Fruit fly (Drosophila melanogaster) whole organism, embryonic: ENCODE data around the gene CG32117.

Experiments
- Atf6 ChIP-seq: fragments of 200-800 bp; sonication (Bioruptor generic); IDR thresholded peaks from 2 replicates; pipeline ENCODE4 v1.3.6; 2022; ENCODE audit warnings: missing biosample characterization, missing genetic modification characterization
- Blimp-1 ChIP-seq: fragments of 200-800 bp; sonication (Bioruptor generic); optimal IDR thresholded peaks from 3 replicates; lab custom pipeline; 2018; ENCODE audit warnings: missing biosample characterization, missing genetic modification characterization, mild to moderate bottlenecking, moderate library complexity, missing genetic modification reagents
- CG10147 ChIP-seq: fragments of 200-800 bp; sonication (Bioruptor generic); optimal IDR thresholded peaks from 2 replicates; lab custom pipeline; 2019; ENCODE audit warnings: missing biosample characterization, mild to moderate bottlenecking, missing genetic modification characterization, moderate library complexity
- CG11085 ChIP-seq: fragments of 200-800 bp; sonication (Bioruptor generic); IDR thresholded peaks from 2 replicates; pipeline ENCODE4 v1.3.6; 2022; ENCODE audit warnings: missing biosample characterization, missing genetic modification characterization
- CG11247 ChIP-seq: fragments of 200-800 bp; sonication (Bioruptor generic); IDR thresholded peaks from 2 replicates; pipeline ENCODE4 v1.3.6; 2022; ENCODE audit warnings: missing biosample characterization, missing genetic modification characterization
- CG11456 ChIP-seq: fragments of 200-800 bp; sonication (Bioruptor generic); IDR thresholded peaks from 3 replicates; pipeline ENCODE4 v1.3.6; 2022; ENCODE audit warnings: missing biosample characterization, missing genetic modification characterization
- CG11696 ChIP-seq: fragments of 200-800 bp; sonication (Bioruptor generic); IDR thresholded peaks from 2 replicates; pipeline ENCODE4 v1.3.6; 2022; ENCODE audit warnings: missing biosample characterization, missing genetic modification characterization
- CG12769 ChIP-seq: fragments of 200-800 bp; sonication (Bioruptor generic); optimal IDR thresholded peaks from 2 replicates; lab custom pipeline; 2019; ENCODE audit warnings: missing biosample characterization, mild to moderate bottlenecking, missing genetic modification characterization, moderate library complexity
- CG13424 ChIP-seq: fragments of 200-800 bp; sonication (Bioruptor generic); optimal IDR thresholded peaks from 2 replicates; lab custom pipeline; 2019; ENCODE audit warnings: missing biosample characterization, mild to moderate bottlenecking, missing genetic modification characterization, moderate library complexity
- CG18599 ChIP-seq: fragments of 200-800 bp; sonication (Bioruptor generic); optimal IDR thresholded peaks from 3 replicates; lab custom pipeline; 2017; ENCODE audit warnings: missing biosample characterization, missing genetic modification characterization, mild to moderate bottlenecking, moderate library complexity, missing genetic modification reagents
- CG2678 ChIP-seq: fragments of 200-800 bp; sonication (Bioruptor generic); optimal IDR thresholded peaks from 3 replicates; lab custom pipeline; 2019; ENCODE audit warnings: missing biosample characterization, mild to moderate bottlenecking, missing genetic modification characterization, moderate library complexity
- CG30403 ChIP-seq: fragments of 200-800 bp; sonication (Bioruptor generic); optimal IDR thresholded peaks from 3 replicates; lab custom pipeline; 2016; ENCODE audit warnings: missing biosample characterization, missing genetic modification characterization
- CG33213 ChIP-seq: fragments of 200-800 bp; sonication (Bioruptor generic); optimal IDR thresholded peaks from 3 replicates; lab custom pipeline; 2016; ENCODE audit warnings: missing biosample characterization, missing genetic modification characterization
- CG34224 ChIP-seq: fragments of 200-800 bp; sonication (Bioruptor generic); IDR thresholded peaks from 3 replicates; pipeline ENCODE4 v1.3.6; 2022; ENCODE audit warnings: missing biosample characterization, missing genetic modification characterization; ENCODE audit not compliant: partially characterized antibody
- CG34422 ChIP-seq: fragments of 200-800 bp; sonication (Bioruptor generic); IDR thresholded peaks from 3 replicates; pipeline ENCODE4 v1.3.6; 2022; ENCODE audit warnings: missing biosample characterization, missing genetic modification characterization
- CG4424 ChIP-seq: fragments of 200-800 bp; sonication (Bioruptor generic); optimal IDR thresholded peaks from 3 replicates; lab custom pipeline; 2016; ENCODE audit warnings: missing biosample characterization, missing genetic modification characterization
- CG8281 ChIP-seq: fragments of 200-800 bp; sonication (Bioruptor generic); optimal IDR thresholded peaks from 2 replicates; lab custom pipeline; 2018; ENCODE audit warnings: missing biosample characterization, mild to moderate bottlenecking, missing genetic modification characterization, moderate library complexity
- CG9876 ChIP-seq: fragments of 200-800 bp; sonication (Bioruptor generic); optimal IDR thresholded peaks from 2 replicates; lab custom pipeline; 2016; ENCODE audit warnings: missing biosample characterization, missing genetic modification characterization
- CHES-1-like ChIP-seq: fragments of 200-800 bp; sonication (Bioruptor generic); optimal IDR thresholded peaks from 2 replicates; lab custom pipeline; 2016; ENCODE audit warnings: missing biosample characterization, missing genetic modification characterization
- E2f2 ChIP-seq: fragments of 200-800 bp; sonication (Bioruptor generic); IDR thresholded peaks from 2 replicates; pipeline ENCODE4 v1.3.6; 2022; ENCODE audit warnings: missing biosample characterization, missing genetic modification characterization
- Ets65A ChIP-seq: fragments of 200-800 bp; sonication (Bioruptor generic); peaks from one replicate; lab custom pipeline; 2016; ENCODE audit warnings: missing biosample characterization, missing genetic modification characterization
- Hmx ChIP-seq: fragments of 200-800 bp; sonication (Bioruptor generic); optimal IDR thresholded peaks from 2 replicates; lab custom pipeline; 2016; ENCODE audit warnings: missing biosample characterization, missing genetic modification characterization
- Med ChIP-seq: fragments of 200-800 bp; sonication (Bioruptor generic); peaks from one replicate; lab custom pipeline; 2016; ENCODE audit warnings: missing biosample characterization, missing genetic modification characterization, mild to moderate bottlenecking, inconsistent platforms, moderate library complexity
- NK7.1 ChIP-seq: fragments of 200-800 bp; sonication (Bioruptor generic); optimal IDR thresholded peaks from 3 replicates; lab custom pipeline; 2016; ENCODE audit warnings: missing biosample characterization, missing genetic modification characterization
- PHDP ChIP-seq: fragments of 200-800 bp; sonication (Bioruptor generic); optimal IDR thresholded peaks from 3 replicates; lab custom pipeline; 2018; ENCODE audit warnings: missing biosample characterization, mild to moderate bottlenecking, missing genetic modification characterization, moderate library complexity
- Rfx ChIP-seq: fragments of 200-800 bp; sonication (Bioruptor generic); IDR thresholded peaks from 2 replicates; pipeline ENCODE4 v1.3.6; 2022; ENCODE audit warnings: missing biosample characterization, missing genetic modification characterization
- Sox102F ChIP-seq: fragments of 200-800 bp; sonication (Bioruptor generic); optimal IDR thresholded peaks from 2 replicates; lab custom pipeline; 2018; ENCODE audit warnings: missing biosample characterization, mild to moderate bottlenecking, missing genetic modification characterization, moderate library complexity
- Spps ChIP-seq: fragments of 200-800 bp; sonication (Bioruptor generic); optimal IDR thresholded peaks from 2 replicates; lab custom pipeline; 2018; ENCODE audit warnings: missing biosample characterization, mild to moderate bottlenecking, missing genetic modification characterization
- Trl ChIP-seq, 3 experiments: fragments of >200 bp in 2 of 3; fragments of 200-800 bp in 1 of 3; sonication (Bioruptor generic) in 1 of 3; optimal IDR thresholded peaks; 2 replicates in 1 of 3; 3 replicates in 2 of 3; lab custom pipeline; 2016 to 2017; ENCODE audit warnings: missing biosample characterization in 1 of 3, missing genetic modification characterization in 1 of 3
- ara ChIP-seq: fragments of 200-800 bp; sonication (Bioruptor generic); IDR thresholded peaks from 2 replicates; pipeline ENCODE4 v1.3.6; 2022; ENCODE audit warnings: missing biosample characterization, missing genetic modification characterization
- az2 ChIP-seq: fragments of 200-800 bp; sonication (Bioruptor generic); optimal IDR thresholded peaks from 3 replicates; lab custom pipeline; 2016; ENCODE audit warnings: missing biosample characterization, missing genetic modification characterization
- cad ChIP-seq: fragments of >200 bp; optimal IDR thresholded peaks from 2 replicates; lab custom pipeline; 2017; ENCODE audit warnings: missing biosample characterization, missing genetic modification characterization
- cwo ChIP-seq: fragments of 200-800 bp; sonication (Bioruptor generic); optimal IDR thresholded peaks from 3 replicates; lab custom pipeline; 2017; ENCODE audit warnings: missing biosample characterization, missing genetic modification characterization, mild to moderate bottlenecking, moderate library complexity, missing genetic modification reagents
- dan ChIP-seq: fragments of 200-800 bp; sonication (Bioruptor generic); IDR thresholded peaks from 2 replicates; pipeline ENCODE4 v1.3.6; 2022; ENCODE audit warnings: missing biosample characterization, missing genetic modification characterization
- en ChIP-seq: fragments of 200-800 bp; sonication (Bioruptor generic); optimal IDR thresholded peaks from 2 replicates; lab custom pipeline; 2016; ENCODE audit warnings: missing biosample characterization, missing genetic modification characterization
- eve ChIP-seq, 2 experiments: fragments of >200 bp; optimal IDR thresholded peaks; 2 replicates each; lab custom pipeline; 2017; ENCODE audit warnings: missing biosample characterization in 2 of 2, missing genetic modification characterization in 2 of 2
- fd96Cb ChIP-seq: fragments of 200-800 bp; sonication (Bioruptor generic); optimal IDR thresholded peaks from 2 replicates; lab custom pipeline; 2018; ENCODE audit warnings: missing biosample characterization, mild to moderate bottlenecking, missing genetic modification characterization, moderate library complexity
- gce ChIP-seq: fragments of 200-800 bp; sonication (Bioruptor generic); IDR thresholded peaks from 3 replicates; pipeline ENCODE4 v1.3.6; 2022; ENCODE audit warnings: missing biosample characterization, missing genetic modification characterization
- gsb-n ChIP-seq: fragments of 200-800 bp; sonication (Bioruptor generic); optimal IDR thresholded peaks from 3 replicates; lab custom pipeline; 2018; ENCODE audit warnings: missing biosample characterization, mild to moderate bottlenecking, missing genetic modification characterization
- kah ChIP-seq: fragments of 200-800 bp; sonication (Bioruptor generic); optimal IDR thresholded peaks from 2 replicates; lab custom pipeline; 2018; ENCODE audit warnings: missing biosample characterization, mild to moderate bottlenecking, missing genetic modification characterization
- pho ChIP-seq: fragments of 200-800 bp; sonication (Bioruptor generic); optimal IDR thresholded peaks from 2 replicates; lab custom pipeline; 2016; ENCODE audit warnings: missing biosample characterization, missing genetic modification characterization
- psq ChIP-seq: fragments of 200-800 bp; sonication (Bioruptor generic); optimal IDR thresholded peaks from 2 replicates; lab custom pipeline; 2017; ENCODE audit warnings: missing biosample characterization, missing genetic modification characterization
- sc ChIP-seq, 3 experiments: fragments of >200 bp in 2 of 3; fragments of 200-800 bp in 1 of 3; sonication (Bioruptor generic) in 1 of 3; optimal IDR thresholded peaks; 2 replicates in 2 of 3; 3 replicates in 1 of 3; lab custom pipeline; 2017; ENCODE audit warnings: mild to moderate bottlenecking in 1 of 3, missing biosample characterization in 1 of 3, missing genetic modification characterization in 1 of 3, missing genetic modification reagents in 1 of 3
- sd ChIP-seq: fragments of 200-800 bp; sonication (Bioruptor generic); optimal IDR thresholded peaks from 3 replicates; lab custom pipeline; 2018; ENCODE audit warnings: missing biosample characterization, mild to moderate bottlenecking, missing genetic modification characterization, moderate library complexity
- stc ChIP-seq: fragments of 200-800 bp; sonication (Bioruptor generic); IDR thresholded peaks from 2 replicates; pipeline ENCODE4 v1.3.6; 2022; ENCODE audit warnings: missing biosample characterization, missing genetic modification characterization
- stwl ChIP-seq: fragments of 200-800 bp; sonication (Bioruptor generic); optimal IDR thresholded peaks from 3 replicates; lab custom pipeline; 2018; ENCODE audit warnings: missing biosample characterization, mild to moderate bottlenecking, missing genetic modification characterization, moderate library complexity
- tap ChIP-seq: fragments of 200-800 bp; optimal IDR thresholded peaks from 3 replicates; lab custom pipeline; 2019; ENCODE audit warnings: missing biosample characterization, mild to moderate bottlenecking, missing genetic modification characterization, moderate library complexity
- tup ChIP-seq: fragments of 200-800 bp; sonication (Bioruptor generic); optimal IDR thresholded peaks from 2 replicates; lab custom pipeline; 2016; ENCODE audit warnings: missing biosample characterization, mild to moderate bottlenecking, missing genetic modification characterization, moderate library complexity
- zfh1 ChIP-seq: fragments of 200-800 bp; sonication (Bioruptor generic); IDR thresholded peaks from 3 replicates; pipeline ENCODE4 v1.3.6; 2022; ENCODE audit warnings: missing biosample characterization, missing genetic modification characterization

The CG32117 gene

dm6 chr3L:12892485-12893173, 10.9 kb downstream of the CG32117 start, which contains the start of gene CG14118 (continued):
- TF ChIP-seq gsb-n (tag; lab: Kevin White, UChicago), result no peak
- peak; percentile 68 for TF ChIP-seq Med (GFP tag; lab: Kevin White, UChicago)
- no peak for TF ChIP-seq gce
- TF ChIP-seq stc, result 0 out of 2 replicates have a peak, but pooled peaks have one; percentile 14
- TF ChIP-seq eve (GFP tag; optimal IDR thresholded peaks at IDR 0.05; lab: Kevin White, UChicago), result no peak
- no peak for TF ChIP-seq CG4424 (GFP tag; lab: Kevin White, UChicago)
- TF ChIP-seq NK7.1 (GFP tag; lab: Kevin White, UChicago), result no peak
- no peak for TF ChIP-seq ara (GFP tag; lab: Robert Waterston, UW)
- peak; percentile 12 for TF ChIP-seq CG13424 (tag; lab: Kevin White, UChicago)
- TF ChIP-seq fd96Cb (tag; lab: Kevin White, UChicago), result no peak
- no peak for TF ChIP-seq CG9876 (GFP tag; lab: Kevin White, UChicago)
- TF ChIP-seq stwl (tag; lab: Kevin White, UChicago), result no peak
- no peak for TF ChIP-seq tap
- peak; percentile 54 for TF ChIP-seq PHDP (tag; lab: Kevin White, UChicago)
- TF ChIP-seq Sox102F (GFP tag; lab: Kevin White, UChicago), result peak; percentile 28
- TF ChIP-seq Rfx (GFP tag; lab: Robert Waterston, UW), result peak; percentile 37
- TF ChIP-seq CHES-1-like, result no peak
- TF ChIP-seq CG11247, result 0 out of 2 replicates have a peak, but pooled peaks have one; percentile 24
- TF ChIP-seq Blimp-1 (GFP tag; lab: Kevin White, UChicago), result no peak
- TF ChIP-seq dan, result no peak
- peak; percentile 46 to 83 for TF ChIP-seq Trl (optimal IDR thresholded peaks at IDR 0.05; lab: Kevin White, UChicago)
- no peak for TF ChIP-seq Trl (GFP tag; optimal IDR thresholded peaks at IDR 0.05; lab: Kevin White, UChicago)
- no peak for TF ChIP-seq cad (GFP tag; lab: Kevin White, UChicago)
- no peak for TF ChIP-seq Spps (tag; lab: Kevin White, UChicago)
- TF ChIP-seq tup (GFP tag; lab: Kevin White, UChicago), result no peak
- TF ChIP-seq CG11456, result no peak
- no peak for TF ChIP-seq Hmx (GFP tag; lab: Kevin White, UChicago)
- peak; percentile 38 for TF ChIP-seq sd (tag; lab: Kevin White, UChicago)
- 0 out of 3 replicates have a peak, but pooled peaks have one; percentile 32 for TF ChIP-seq zfh1 (GFP tag; lab: Robert Waterston, UW)
- TF ChIP-seq Ets65A, result peak; percentile 63
- TF ChIP-seq Atf6 (GFP tag; lab: Robert Waterston, UW), result peak; percentile 56
- no peak for TF ChIP-seq E2f2
- TF ChIP-seq CG11085 (GFP tag; lab: Robert Waterston, UW), result no peak
- TF ChIP-seq CG18599 (GFP tag; lab: Kevin White, UChicago), result no peak
- peak; percentile 87 for TF ChIP-seq kah
- TF ChIP-seq psq (GFP tag; lab: Kevin White, UChicago), result no peak
- TF ChIP-seq CG34422 (GFP tag; lab: Robert Waterston, UW), result peak; percentile 10; the same call in 1 of the 3 replicates
- peak; percentile 45 for TF ChIP-seq CG2678 (tag; lab: Kevin White, UChicago)
- peak; percentile 55 for TF ChIP-seq cwo (GFP tag; lab: Kevin White, UChicago)
- no peak for TF ChIP-seq CG11696 (GFP tag; lab: Robert Waterston, UW)
- no peak for TF ChIP-seq CG30403
- TF ChIP-seq CG10147 (GFP tag; lab: Kevin White, UChicago), result no peak
- TF ChIP-seq CG34224 (GFP tag; lab: Robert Waterston, UW), result no peak
- TF ChIP-seq pho (GFP tag; lab: Kevin White, UChicago), result peak; percentile 26
- no peak for TF ChIP-seq en (GFP tag; lab: Kevin White, UChicago)
- no peak for TF ChIP-seq sc (optimal IDR thresholded peaks at IDR 0.05; lab: Kevin White, UChicago)
- TF ChIP-seq sc (GFP tag; optimal IDR thresholded peaks at IDR 0.05; lab: Kevin White, UChicago), result no peak
- no peak for TF ChIP-seq CG33213
- TF ChIP-seq CG12769, result peak; percentile 68
- no peak for TF ChIP-seq az2 (GFP tag; lab: Kevin White, UChicago)
- peak; percentile 10 for TF ChIP-seq CG8281
